Worm (Caenorhabditis elegans) whole organism, L2 larva: ENCODE data around the gene F47C12.13.
A peak's percentile ranks its signal among the peaks of the same experiment; 100 is the strongest.

Source experiments
- F13H6.1 ChIP-seq: sonication (generic microtip); optimal IDR thresholded peaks from 2 replicates; lab custom pipeline; 2016; ENCODE audit warnings: missing genetic modification characterization, missing compliant biosample characterization
- Y55F3AM.14 ChIP-seq: fragments of 200-800 bp; sonication (Bioruptor generic); optimal IDR thresholded peaks from 2 replicates; lab custom pipeline; 2018; ENCODE audit warnings: mild to moderate bottlenecking, missing genetic modification characterization, missing compliant biosample characterization
- alr-1 ChIP-seq: fragments of 150-350 bp; optimal IDR thresholded peaks from 2 replicates; lab custom pipeline; 2014; ENCODE audit warnings: missing biosample characterization, missing genetic modification characterization
- aly-2 ChIP-seq: fragments of 150-350 bp; optimal IDR thresholded peaks from 2 replicates; lab custom pipeline; 2014; ENCODE audit warnings: missing biosample characterization, missing genetic modification characterization
- ama-1 ChIP-seq: fragments of 150-350 bp; optimal IDR thresholded peaks from 2 replicates; lab custom pipeline; 2018; ENCODE audit warnings: inconsistent platforms
- blmp-1 ChIP-seq: sonication (generic microtip); optimal IDR thresholded peaks from 2 replicates; lab custom pipeline; 2017; ENCODE audit warnings: missing genetic modification characterization, mild to moderate bottlenecking, missing compliant biosample characterization, antibody characterized with exemption, moderate library complexity; ENCODE audit not compliant: insufficient read depth
- ceh-16 ChIP-seq: fragments of 150-350 bp; optimal IDR thresholded peaks from 2 replicates; lab custom pipeline; 2014; ENCODE audit warnings: missing biosample characterization, missing genetic modification characterization
- ceh-82 ChIP-seq: fragments of 150-350 bp; optimal IDR thresholded peaks from 2 replicates; lab custom pipeline; 2014; ENCODE audit warnings: missing biosample characterization, missing genetic modification characterization
- dmd-4 ChIP-seq: sonication (generic microtip); optimal IDR thresholded peaks from 2 replicates; lab custom pipeline; 2017; ENCODE audit warnings: missing biosample characterization, missing genetic modification characterization
- elt-1 ChIP-seq: fragments of 150-350 bp; optimal IDR thresholded peaks from 2 replicates; lab custom pipeline; 2014; ENCODE audit warnings: missing biosample characterization, missing genetic modification characterization
- elt-3 ChIP-seq: sonication (generic microtip); optimal IDR thresholded peaks from 2 replicates; lab custom pipeline; 2017; ENCODE audit warnings: missing biosample characterization, missing genetic modification characterization
- fos-1 ChIP-seq: fragments of 150-350 bp; optimal IDR thresholded peaks from 2 replicates; lab custom pipeline; 2014; ENCODE audit warnings: missing biosample characterization, missing genetic modification characterization
- gmeb-1 ChIP-seq: fragments of 150-350 bp; optimal IDR thresholded peaks from 2 replicates; lab custom pipeline; 2014; ENCODE audit warnings: missing biosample characterization, missing genetic modification characterization
- lin-11 ChIP-seq: fragments of 150-350 bp; sonication (generic microtip); optimal IDR thresholded peaks from 2 replicates; lab custom pipeline; 2014; ENCODE audit warnings: missing biosample characterization, missing genetic modification characterization, inconsistent platforms, mixed read lengths
- lin-13 ChIP-seq: fragments of 150-350 bp; optimal IDR thresholded peaks from 2 replicates; lab custom pipeline; 2014; ENCODE audit warnings: missing biosample characterization, missing genetic modification reagents, missing genetic modification characterization
- lin-39 ChIP-seq: fragments of 150-350 bp; optimal IDR thresholded peaks from 2 replicates; lab custom pipeline; 2014; ENCODE audit warnings: missing biosample characterization, missing genetic modification reagents, missing genetic modification characterization
- mab-5 ChIP-seq: fragments of 150-350 bp; optimal IDR thresholded peaks from 2 replicates; lab custom pipeline; 2014; ENCODE audit warnings: missing biosample characterization, missing genetic modification characterization
- mbf-1 ChIP-seq: sonication (generic microtip); optimal IDR thresholded peaks from 2 replicates; lab custom pipeline; 2017; ENCODE audit warnings: missing biosample characterization, missing genetic modification characterization
- nhr-10 ChIP-seq: sonication (generic microtip); optimal IDR thresholded peaks from 2 replicates; lab custom pipeline; 2017; ENCODE audit warnings: missing biosample characterization, missing genetic modification characterization
- nhr-11 ChIP-seq: fragments of 150-350 bp; optimal IDR thresholded peaks from 2 replicates; lab custom pipeline; 2014; ENCODE audit warnings: missing biosample characterization, missing genetic modification characterization
- nhr-12 ChIP-seq: fragments of 150-350 bp; optimal IDR thresholded peaks from 2 replicates; lab custom pipeline; 2014; ENCODE audit warnings: missing biosample characterization, missing genetic modification characterization
- nhr-23 ChIP-seq: fragments of 150-350 bp; optimal IDR thresholded peaks from 2 replicates; lab custom pipeline; 2014; ENCODE audit warnings: missing biosample characterization, missing genetic modification reagents, missing genetic modification characterization
- nhr-77 ChIP-seq: fragments of 150-350 bp; optimal IDR thresholded peaks from 2 replicates; lab custom pipeline; 2014; ENCODE audit warnings: missing biosample characterization, missing genetic modification characterization
- peb-1 ChIP-seq: fragments of 150-350 bp; optimal IDR thresholded peaks from 2 replicates; lab custom pipeline; 2014; ENCODE audit warnings: missing biosample characterization, missing genetic modification characterization
- skn-1 ChIP-seq: sonication (generic microtip); optimal IDR thresholded peaks from 2 replicates; lab custom pipeline; 2017; ENCODE audit warnings: missing biosample characterization, missing genetic modification characterization
- sma-9 ChIP-seq, 2 experiments: fragments of 150-350 bp in 1 of 2; sonication (generic microtip) in 1 of 2; optimal IDR thresholded peaks; 2 replicates each; lab custom pipeline; 2014 to 2016; ENCODE audit warnings: missing genetic modification characterization in 2 of 2, mild to moderate bottlenecking in 1 of 2, missing biosample characterization in 1 of 2, missing compliant biosample characterization in 1 of 2, missing genetic modification reagents in 1 of 2, moderate library complexity in 1 of 2
- unc-39 ChIP-seq: fragments of 150-350 bp; optimal IDR thresholded peaks from 2 replicates; lab custom pipeline; 2014; ENCODE audit warnings: missing biosample characterization, missing genetic modification characterization
- unc-55 ChIP-seq: fragments of 150-350 bp; sonication (generic microtip); optimal IDR thresholded peaks from 3 replicates; lab custom pipeline; 2014; ENCODE audit warnings: missing biosample characterization, missing genetic modification reagents, missing genetic modification characterization
- unc-62 ChIP-seq: fragments of 150-350 bp; optimal IDR thresholded peaks from 2 replicates; lab custom pipeline; 2014; ENCODE audit warnings: missing biosample characterization, missing genetic modification reagents, missing genetic modification characterization
- zag-1 ChIP-seq: fragments of 150-350 bp; optimal IDR thresholded peaks from 2 replicates; lab custom pipeline; 2014; ENCODE audit warnings: missing biosample characterization, missing genetic modification characterization
- ztf-1 ChIP-seq: fragments of 200-800 bp; sonication (Bioruptor generic); conservative IDR thresholded peaks from 2 replicates; pipeline ENCODE4 v1.3.6; 2022; ENCODE audit warnings: missing genetic modification characterization, missing compliant biosample characterization
- ztf-11 ChIP-seq: sonication (generic microtip); optimal IDR thresholded peaks from 2 replicates; lab custom pipeline; 2017; ENCODE audit warnings: missing biosample characterization, missing genetic modification characterization
- ztf-4 ChIP-seq: fragments of 150-350 bp; optimal IDR thresholded peaks from 2 replicates; lab custom pipeline; 2014; ENCODE audit warnings: missing biosample characterization, missing genetic modification characterization

Gene F47C12.13

ce11 chrIV:3988132-3988531 lies 6.1 kb downstream of the F47C12.13 start:
- no peak for TF ChIP-seq nhr-10 (tag; lab: Kevin White, UChicago)
- no peak for TF ChIP-seq ama-1 (lab: Kevin White, UChicago)
- TF ChIP-seq skn-1 (tag; lab: Kevin White, UChicago) = no peak
- no peak for TF ChIP-seq mab-5 (tag; lab: Kevin White, UChicago)
- TF ChIP-seq nhr-12 (tag; lab: Kevin White, UChicago) = no peak
- no peak for TF ChIP-seq elt-1 (tag; lab: Kevin White, UChicago)
- no peak for TF ChIP-seq unc-39 (tag; lab: Kevin White, UChicago)
- no peak for TF ChIP-seq elt-3 (tag; lab: Kevin White, UChicago)
- no peak for TF ChIP-seq alr-1 (tag; lab: Kevin White, UChicago)
- TF ChIP-seq nhr-11 (tag; lab: Kevin White, UChicago) = no peak
- TF ChIP-seq lin-13 = no peak
- TF ChIP-seq ceh-16 = no peak
- no peak for TF ChIP-seq peb-1 (tag; lab: Kevin White, UChicago)

- TF ChIP-seq ceh-82 (tag; lab: Kevin White, UChicago) (no peak), mbf-1 (tag; lab: Kevin White, UChicago) (no peak)
Measured at ce11 chrIV:3981601-3982000, 12.6 kb downstream of the F47C12.13 start, which contains the start of gene srh-223. Gene srh-223, plus strand, starts transcription at chrIV:3981901.

DNA sequence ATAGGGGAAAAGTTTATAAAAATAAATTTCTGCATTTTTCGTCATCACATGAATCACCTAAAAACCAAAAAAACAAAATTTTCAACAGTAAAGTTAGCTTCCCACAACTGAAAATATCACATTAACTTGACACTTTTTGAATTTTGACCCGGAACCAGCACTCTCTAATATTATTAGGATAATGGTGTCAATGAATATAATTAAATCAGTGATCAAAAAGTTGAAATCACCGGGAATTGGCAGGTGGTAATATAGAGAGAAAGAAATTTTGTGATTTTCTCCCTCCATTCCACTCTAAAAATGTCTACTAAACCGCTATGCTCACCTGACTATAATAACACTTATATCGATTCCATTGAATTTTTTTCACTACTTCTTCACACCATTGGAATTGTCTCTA lies 14.7 kb downstream of the F47C12.13 start, which contains the start of gene srh-222:
Gene srh-222, plus strand, starts transcription at position 301 of the 400 bp plus-strand sequence.
- no peak for TF ChIP-seq dmd-4 (tag; lab: Kevin White, UChicago)
- no peak for TF ChIP-seq ztf-4 (tag; lab: Kevin White, UChicago)
- TF ChIP-seq elt-3 (tag; lab: Kevin White, UChicago) = no peak
- TF ChIP-seq mab-5 (tag; lab: Kevin White, UChicago) = no peak
- no peak for TF ChIP-seq F13H6.1 (tag; lab: Kevin White, UChicago)
- no peak for TF ChIP-seq unc-62 (GFP tag; lab: Kevin White, UChicago)
- no peak for TF ChIP-seq blmp-1 (tag; lab: Kevin White, UChicago)
- TF ChIP-seq alr-1 (tag; lab: Kevin White, UChicago) = no peak

DNA sequence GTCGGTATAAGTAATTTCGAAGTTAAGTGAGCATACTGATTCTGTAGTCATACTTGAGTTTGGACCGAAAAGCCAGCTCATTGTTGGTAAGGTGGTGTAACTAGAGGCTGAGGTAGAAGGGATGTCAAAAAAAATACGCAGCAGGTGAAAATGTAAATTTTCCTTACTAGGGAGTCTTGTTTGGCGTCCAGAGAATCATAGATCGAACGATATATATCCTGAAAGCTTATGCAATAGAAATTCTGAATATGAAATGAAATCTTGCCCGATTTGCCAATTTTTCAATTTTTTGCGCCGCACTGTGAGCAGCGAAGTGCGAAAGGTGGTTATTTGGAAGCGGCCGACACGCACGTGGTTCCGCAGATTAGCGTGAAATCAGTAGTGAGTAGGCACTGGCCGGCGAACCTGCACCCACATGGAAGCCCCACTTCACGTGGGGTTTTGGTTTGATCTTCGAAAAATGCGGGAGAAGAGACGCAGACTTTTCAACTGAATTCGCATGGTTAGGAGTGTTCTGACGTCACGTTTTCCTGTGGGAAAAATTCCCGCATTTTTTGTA lies 16.2 kb downstream of the F47C12.13 start, which contains the start of gene srh-220:
Gene srh-220, minus strand, starts transcription at position 51 of the 559 bp plus-strand sequence.
- TF ChIP-seq lin-39 (no peak), zag-1 (tag; lab: Kevin White, UChicago) (no peak)

- no peak for TF ChIP-seq ceh-82 (tag; lab: Kevin White, UChicago)
- no peak for TF ChIP-seq F13H6.1 (tag; lab: Kevin White, UChicago)
- no peak for TF ChIP-seq unc-55 (GFP tag; lab: Kevin White, UChicago)
- TF ChIP-seq aly-2 (tag; lab: Kevin White, UChicago) = no peak
- TF ChIP-seq elt-3 (tag; lab: Kevin White, UChicago) = no peak
- no peak for TF ChIP-seq nhr-77
- no peak for TF ChIP-seq nhr-23 (tag; lab: Kevin White, UChicago)
- TF ChIP-seq ztf-11 (tag; lab: Kevin White, UChicago) = no peak
- TF ChIP-seq unc-39 (tag; lab: Kevin White, UChicago) = no peak
- no peak for TF ChIP-seq lin-13
- no peak for TF ChIP-seq skn-1 (tag; lab: Kevin White, UChicago)
- TF ChIP-seq fos-1 (tag; lab: Kevin White, UChicago) = no peak
- no peak for TF ChIP-seq lin-11
- TF ChIP-seq ztf-1 (GFP tag; lab: Robert Waterston, UW) = no peak
Measured at ce11 chrIV:3973049-3973448, 21.2 kb downstream of the F47C12.13 start, which contains the start of gene clec-79. Gene clec-79, plus strand, starts transcription at chrIV:3973349.

DNA sequence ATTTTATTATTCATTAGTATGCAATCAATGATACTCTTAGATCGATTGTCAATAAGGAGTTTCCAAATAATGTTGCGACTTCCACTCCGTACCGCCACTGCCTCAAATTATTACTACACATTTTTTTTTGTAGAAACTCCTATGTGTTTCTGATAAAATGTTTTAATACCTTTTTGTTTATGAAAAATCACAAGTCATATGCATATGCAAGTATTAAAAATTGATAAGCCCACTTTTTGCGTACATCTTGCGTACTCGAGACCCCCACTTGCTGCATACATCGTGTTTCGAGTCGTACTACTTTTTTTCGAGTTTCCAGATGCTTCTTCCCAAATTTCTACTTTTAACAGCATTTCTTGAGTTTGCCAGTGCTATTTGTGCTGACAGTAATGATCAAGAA lies 29.2 kb downstream of the F47C12.13 start, which contains the start of gene clec-76:
Gene clec-76, plus strand, starts transcription at position 234 of the 400 bp plus-strand sequence.
- TF ChIP-seq skn-1 (tag; lab: Kevin White, UChicago) = no peak
- TF ChIP-seq Y55F3AM.14 = no peak
- peak; percentile 41 for TF ChIP-seq fos-1 (tag; lab: Kevin White, UChicago)
- TF ChIP-seq sma-9 (GFP tag; optimal IDR thresholded peaks at IDR 0.05; lab: Kevin White, UChicago) = peak; percentile 52
- TF ChIP-seq sma-9 (tag; optimal IDR thresholded peaks at IDR 0.05; lab: Kevin White, UChicago) = no peak
- no peak for TF ChIP-seq nhr-12 (tag; lab: Kevin White, UChicago)
- no peak for TF ChIP-seq gmeb-1 (tag; lab: Kevin White, UChicago)
- TF ChIP-seq, all 48 proteins: peak for 2
